Fruit fly (Drosophila melanogaster): ENCODE measurements around the gene csw.
A peak's percentile ranks its signal among the peaks of the same experiment; 100 is the strongest.

csw gene

DNA sequence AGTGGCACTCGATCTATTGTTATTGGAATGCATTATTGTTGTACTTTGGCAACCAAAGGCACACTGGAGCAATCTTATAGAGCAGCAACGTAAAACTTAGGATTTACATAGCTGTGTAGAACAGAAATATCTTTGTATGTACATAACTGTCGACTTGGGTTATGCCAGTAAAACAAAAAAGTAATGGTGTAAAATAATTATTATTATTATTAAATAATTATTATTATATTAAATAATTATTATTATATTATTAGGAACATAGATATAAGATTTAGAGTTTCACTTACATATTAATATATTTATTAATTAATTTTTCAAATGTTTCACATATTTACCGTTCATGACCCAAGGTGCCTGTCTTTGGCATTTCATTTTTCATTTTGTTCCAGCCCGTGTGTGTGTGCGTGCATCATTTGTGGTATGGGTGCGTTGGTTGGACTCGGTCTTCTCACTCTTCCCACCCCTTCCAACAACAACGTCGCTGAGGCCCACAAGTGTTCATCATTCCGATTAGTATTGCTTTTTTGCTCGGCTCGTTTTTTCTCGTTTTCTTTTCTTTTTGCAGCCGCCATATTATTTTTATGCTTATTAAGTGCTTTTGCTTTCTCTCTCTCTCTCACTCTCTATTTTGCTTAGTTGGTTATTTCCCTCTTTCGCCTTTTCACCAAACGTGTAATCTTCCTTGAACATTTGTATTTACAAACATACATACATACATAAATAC, 30.1 kb downstream of the csw start (continued):
- peak; percentile 68 for TF ChIP-seq CG7928 (GFP tag; optimal IDR thresholded peaks at IDR 0.05)
- TF ChIP-seq CG7556 (GFP tag; optimal IDR thresholded peaks at IDR 0.05), result peak; percentile 99
- peak; percentile 96 for TF ChIP-seq trem (tag; optimal IDR thresholded peaks at IDR 0.05)
- peak; percentile 75 for TF ChIP-seq Nf-YB (GFP tag; optimal IDR thresholded peaks at IDR 0.05)
- peak; percentile 89 for TF ChIP-seq al (GFP tag; IDR thresholded peaks at IDR 0.05)
- TF ChIP-seq gce (GFP tag; IDR thresholded peaks at IDR 0.05), result peak; percentile 66; the same call in 1 of the 3 replicates
- peak; percentile 80 for TF ChIP-seq Atf-2 (GFP tag; optimal IDR thresholded peaks at IDR 0.05)
- peak; percentile 93 for TF ChIP-seq CG32532 (GFP tag; IDR thresholded peaks at IDR 0.05)
- peak; percentile 86 for TF ChIP-seq CG10462 (GFP tag; optimal IDR thresholded peaks at IDR 0.05)
- peak; percentile 99 for TF ChIP-seq CG2678 (tag; optimal IDR thresholded peaks at IDR 0.05)
- no peak for TF ChIP-seq sima (GFP tag; optimal IDR thresholded peaks at IDR 0.05)
- TF ChIP-seq CG10267 (tag; optimal IDR thresholded peaks at IDR 0.05), result peak; percentile 96
- peak; percentile 35 for TF ChIP-seq zf30C (GFP tag; optimal IDR thresholded peaks at IDR 0.05)
- no peak for TF ChIP-seq ash1 (GFP tag; optimal IDR thresholded peaks at IDR 0.05)
- peak; percentile 88 for TF ChIP-seq CG9609 (GFP tag; optimal IDR thresholded peaks at IDR 0.05)
- TF ChIP-seq HLH3B (GFP tag; IDR thresholded peaks at IDR 0.05), result peak; percentile 86
- TF ChIP-seq Mad (GFP tag; optimal IDR thresholded peaks at IDR 0.05), result peak; percentile 60
- peak; percentile 85 for TF ChIP-seq CG11085 (GFP tag; IDR thresholded peaks at IDR 0.05)
- TF ChIP-seq CTCF (GFP tag; optimal IDR thresholded peaks at IDR 0.05), result peak; percentile 70
- peak; percentile 94 for TF ChIP-seq fd3F (GFP tag; optimal IDR thresholded peaks at IDR 0.05)
- peak; percentile 88; the same call in 2 of the 3 replicates for TF ChIP-seq jigr1 (GFP tag; IDR thresholded peaks at IDR 0.05)
- TF ChIP-seq phol (tag; optimal IDR thresholded peaks at IDR 0.05), result peak; percentile 98
- peak; percentile 73 for TF ChIP-seq CrebB (tag; optimal IDR thresholded peaks at IDR 0.05)
- peak; percentile 94 for TF ChIP-seq scrt (GFP tag; optimal IDR thresholded peaks at IDR 0.05)
- TF ChIP-seq CG3163 (GFP tag; optimal IDR thresholded peaks at IDR 0.05), result no peak
- TF ChIP-seq Poxn (GFP tag; IDR thresholded peaks at IDR 0.05), result peak; percentile 78
- TF ChIP-seq ttk (GFP tag; IDR thresholded peaks at IDR 0.05), result peak; percentile 55
- TF ChIP-seq CG17361 (GFP tag; IDR thresholded peaks at IDR 0.05), result peak; percentile 100
- peak; percentile 78 for TF ChIP-seq CG17802 (tag; optimal IDR thresholded peaks at IDR 0.05)
- peak; percentile 77 for TF ChIP-seq Taf1 (GFP tag; IDR thresholded peaks at IDR 0.05)
- no peak for TF ChIP-seq kni (GFP tag; optimal IDR thresholded peaks at IDR 0.05)
- TF ChIP-seq Lhr (GFP tag; optimal IDR thresholded peaks at IDR 0.05), result peak; percentile 69
- TF ChIP-seq yki (optimal IDR thresholded peaks at IDR 0.05), result peak; percentile 14
- TF ChIP-seq Hr78 (GFP tag; optimal IDR thresholded peaks at IDR 0.05), result peak in 1 of 2 experiments; percentile 92
- peak; percentile 81 for TF ChIP-seq shn (GFP tag; optimal IDR thresholded peaks at IDR 0.05)
- peak; percentile 89 for TF ChIP-seq sd (tag; optimal IDR thresholded peaks at IDR 0.05)
- TF ChIP-seq nmo (GFP tag; optimal IDR thresholded peaks at IDR 0.05), result peak; percentile 99
- TF ChIP-seq CG30020 (tag; optimal IDR thresholded peaks at IDR 0.05), result peak; percentile 91
- no peak for TF ChIP-seq CG12769 (tag; optimal IDR thresholded peaks at IDR 0.05)
- TF ChIP-seq NC2α (GFP tag; optimal IDR thresholded peaks at IDR 0.05), result peak; percentile 62
- TF ChIP-seq E2f2 (GFP tag; IDR thresholded peaks at IDR 0.05), result peak; percentile 73
- TF ChIP-seq dimm (GFP tag; IDR thresholded peaks at IDR 0.05), result peak; percentile 85
- TF ChIP-seq pb (GFP tag; optimal IDR thresholded peaks at IDR 0.05), result peak; percentile 72
- TF ChIP-seq Awh (GFP tag; IDR thresholded peaks at IDR 0.05), result peak; percentile 79
- TF ChIP-seq peb (GFP tag; IDR thresholded peaks at IDR 0.05), result peak; percentile 74
- TF ChIP-seq gcm (GFP tag; optimal IDR thresholded peaks at IDR 0.05), result peak; percentile 98
- peak; percentile 69 for TF ChIP-seq her (GFP tag; optimal IDR thresholded peaks at IDR 0.05)
- peak; percentile 92 for TF ChIP-seq Aef1 (GFP tag; IDR thresholded peaks at IDR 0.05)
- 0 out of 3 replicates have a peak, but pooled peaks have one; percentile 40 for TF ChIP-seq CG14860 (GFP tag; IDR thresholded peaks at IDR 0.05; ENCODE audit: partially characterized antibody)
- TF ChIP-seq CG15073 (GFP tag; optimal IDR thresholded peaks at IDR 0.05), result peak; percentile 66

Measured in whole organism, embryonic.